Worm (Caenorhabditis elegans): ENCODE results near the gene T02B11.3.

DNA sequence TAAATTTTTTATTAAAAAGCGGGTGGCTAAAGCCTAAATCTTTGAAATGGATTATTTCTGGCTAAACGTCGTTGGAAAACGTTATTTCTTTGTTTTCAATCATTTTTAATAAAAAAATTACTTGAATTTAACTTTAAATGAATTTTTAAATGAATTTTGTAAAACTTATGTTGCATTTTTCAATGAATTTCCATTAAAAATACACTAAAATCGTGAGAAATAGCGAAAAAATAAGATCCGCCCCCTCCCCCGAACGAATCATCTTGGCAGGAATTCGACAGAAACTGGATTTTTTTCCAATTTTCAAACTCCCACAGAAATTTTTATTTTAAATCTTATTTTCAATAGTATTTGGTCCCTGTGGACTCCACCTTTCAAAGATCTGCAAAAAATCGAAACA is 12.5 kb upstream of the T02B11.3 start, which contains the start of gene srg-53:
- no peak for TF ChIP-seq R02D3.7 (tag; optimal IDR thresholded peaks at IDR 0.05)
- no peak for TF ChIP-seq ztf-11 (tag; optimal IDR thresholded peaks at IDR 0.05)
- no peak for TF ChIP-seq nhr-6 (tag; optimal IDR thresholded peaks at IDR 0.05)

Data from whole organism, L2 larva.